Worm (Caenorhabditis elegans) whole organism, L1 larva: ENCODE data around the gene Y54F10AL.1.

Experiments used
- F16B12.6 ChIP-seq: fragments of 150-350 bp; optimal IDR thresholded peaks from 2 replicates; lab custom pipeline; 2014; ENCODE audit warnings: missing biosample characterization, missing genetic modification characterization
- ces-1 ChIP-seq: fragments of 150-350 bp; optimal IDR thresholded peaks from 2 replicates; lab custom pipeline; 2014; ENCODE audit warnings: missing biosample characterization, missing genetic modification reagents, missing genetic modification characterization
- fos-1 ChIP-seq: fragments of 150-350 bp; optimal IDR thresholded peaks from 2 replicates; lab custom pipeline; 2014; ENCODE audit warnings: missing biosample characterization, missing genetic modification characterization
- lin-13 ChIP-seq: fragments of 150-350 bp; optimal IDR thresholded peaks from 2 replicates; lab custom pipeline; 2014; ENCODE audit warnings: missing biosample characterization, missing genetic modification reagents, missing genetic modification characterization
- lin-39 ChIP-seq: fragments of 150-350 bp; optimal IDR thresholded peaks from 2 replicates; lab custom pipeline; 2014; ENCODE audit warnings: missing biosample characterization, missing genetic modification reagents, missing genetic modification characterization
- lsy-2 ChIP-seq, 2 experiments: fragments of 150-350 bp; optimal IDR thresholded peaks; 2 replicates each; lab custom pipeline; 2014; ENCODE audit warnings: missing biosample characterization in 2 of 2, missing genetic modification characterization in 2 of 2
- mdl-1 ChIP-seq, 2 experiments: fragments of 150-350 bp; optimal IDR thresholded peaks; 2 replicates each; lab custom pipeline; 2014 to 2017; ENCODE audit warnings: missing biosample characterization in 2 of 2, missing genetic modification characterization in 2 of 2, inconsistent platforms in 1 of 2
- snu-23 ChIP-seq: sonication (generic microtip); optimal IDR thresholded peaks from 2 replicates; lab custom pipeline; 2016; ENCODE audit warnings: missing genetic modification characterization, missing compliant biosample characterization
- unc-130 ChIP-seq: fragments of 150-350 bp; optimal IDR thresholded peaks from 2 replicates; lab custom pipeline; 2017; ENCODE audit warnings: missing biosample characterization, missing genetic modification characterization, inconsistent platforms
- unc-62 ChIP-seq: fragments of 150-350 bp; optimal IDR thresholded peaks from 2 replicates; lab custom pipeline; 2014; ENCODE audit warnings: missing biosample characterization, missing genetic modification reagents, missing genetic modification characterization
- zag-1 ChIP-seq: fragments of 150-350 bp; optimal IDR thresholded peaks from 2 replicates; lab custom pipeline; 2014; ENCODE audit warnings: missing biosample characterization, missing genetic modification characterization
- zip-4 ChIP-seq: fragments of 200-800 bp; sonication (Bioruptor generic); optimal IDR thresholded peaks from 2 replicates; lab custom pipeline; 2018; ENCODE audit warnings: mild to moderate bottlenecking, missing genetic modification characterization, moderate library complexity, missing compliant biosample characterization

DNA sequence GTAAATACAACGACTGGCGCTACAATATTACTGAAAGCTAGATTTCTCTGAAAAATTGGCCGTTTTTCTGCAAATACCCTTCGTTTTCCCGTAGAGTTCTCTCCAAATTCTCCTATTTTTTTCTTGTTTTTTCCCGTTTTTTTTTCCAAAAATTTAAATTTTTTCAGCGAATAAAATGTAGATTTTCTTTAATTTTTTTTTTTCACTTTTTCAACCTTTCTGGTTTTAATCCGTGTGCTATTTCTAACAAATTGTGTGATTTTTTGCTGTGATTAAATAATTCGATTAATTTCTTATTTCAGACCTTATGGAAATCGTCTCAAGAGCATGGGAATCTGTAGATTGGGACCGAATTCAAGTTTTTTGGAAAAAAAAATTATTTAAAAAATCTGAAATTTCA lies 42.8 kb downstream of the Y54F10AL.1 start, which contains the start of gene cone-1:
- TF ChIP-seq zip-4 = no peak
- TF ChIP-seq unc-62 (GFP tag; lab: Kevin White, UChicago) = no peak
- TF ChIP-seq unc-130 (tag; lab: Kevin White, UChicago) = no peak
- no peak for TF ChIP-seq snu-23 (GFP tag; lab: Kevin White, UChicago)
- no peak for TF ChIP-seq zag-1 (tag; lab: Kevin White, UChicago)
- TF ChIP-seq lin-13 = no peak
- TF ChIP-seq lin-39 (tag; lab: Kevin White, UChicago) = no peak
- TF ChIP-seq ces-1 (GFP tag; lab: Kevin White, UChicago) = no peak
- TF ChIP-seq mdl-1 (tag; optimal IDR thresholded peaks at IDR 0.05; lab: Kevin White, UChicago) = no peak
- TF ChIP-seq F16B12.6 (tag; lab: Kevin White, UChicago) = no peak
- TF ChIP-seq lsy-2 (tag; optimal IDR thresholded peaks at IDR 0.05; lab: Kevin White, UChicago) = no peak
- TF ChIP-seq fos-1 (tag; lab: Kevin White, UChicago) = no peak
